Fruit fly (Drosophila melanogaster): Measurements from ENCODE around the gene bcn92.

DNA sequence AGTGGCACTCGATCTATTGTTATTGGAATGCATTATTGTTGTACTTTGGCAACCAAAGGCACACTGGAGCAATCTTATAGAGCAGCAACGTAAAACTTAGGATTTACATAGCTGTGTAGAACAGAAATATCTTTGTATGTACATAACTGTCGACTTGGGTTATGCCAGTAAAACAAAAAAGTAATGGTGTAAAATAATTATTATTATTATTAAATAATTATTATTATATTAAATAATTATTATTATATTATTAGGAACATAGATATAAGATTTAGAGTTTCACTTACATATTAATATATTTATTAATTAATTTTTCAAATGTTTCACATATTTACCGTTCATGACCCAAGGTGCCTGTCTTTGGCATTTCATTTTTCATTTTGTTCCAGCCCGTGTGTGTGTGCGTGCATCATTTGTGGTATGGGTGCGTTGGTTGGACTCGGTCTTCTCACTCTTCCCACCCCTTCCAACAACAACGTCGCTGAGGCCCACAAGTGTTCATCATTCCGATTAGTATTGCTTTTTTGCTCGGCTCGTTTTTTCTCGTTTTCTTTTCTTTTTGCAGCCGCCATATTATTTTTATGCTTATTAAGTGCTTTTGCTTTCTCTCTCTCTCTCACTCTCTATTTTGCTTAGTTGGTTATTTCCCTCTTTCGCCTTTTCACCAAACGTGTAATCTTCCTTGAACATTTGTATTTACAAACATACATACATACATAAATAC lies 25.3 kb downstream of the bcn92 start:
- TF ChIP-seq Smox (GFP tag; optimal IDR thresholded peaks at IDR 0.05) (peak; percentile 65), Blimp-1 (GFP tag; optimal IDR thresholded peaks at IDR 0.05) (peak; percentile 83), Eip93F (GFP tag; optimal IDR thresholded peaks at IDR 0.05) (peak; percentile 33), Gug (GFP tag; IDR thresholded peaks at IDR 0.05) (peak; percentile 75), fd59A (GFP tag; optimal IDR thresholded peaks at IDR 0.05) (peak; percentile 33), eg (GFP tag; IDR thresholded peaks at IDR 0.05) (peak; percentile 92), CG8319 (GFP tag; optimal IDR thresholded peaks at IDR 0.05) (peak; percentile 69), ss (GFP tag; optimal IDR thresholded peaks at IDR 0.05) (peak; percentile 91 to 93), pdm3 (GFP tag; optimal IDR thresholded peaks at IDR 0.05) (peak; percentile 74)

All from whole organism, prepupa.